Fruit fly (Drosophila melanogaster): ENCODE measurements around the gene spartin.

The spartin gene

dm6 chr3R:4667399-4668201 is 13.0 kb downstream of the spartin start (continued):
- TF ChIP-seq CG6792 (GFP tag; optimal IDR thresholded peaks at IDR 0.05), result peak; percentile 3
- TF ChIP-seq Hr39 (GFP tag; optimal IDR thresholded peaks at IDR 0.05), result peak; percentile 59
- TF ChIP-seq CG3919 (GFP tag; optimal IDR thresholded peaks at IDR 0.05), result peak; percentile 62
- peak; percentile 86 for TF ChIP-seq CG32006 (GFP tag; optimal IDR thresholded peaks at IDR 0.05)
- peak; percentile 76 for TF ChIP-seq topi (GFP tag; optimal IDR thresholded peaks at IDR 0.05)
- peak; percentile 71 for TF ChIP-seq CG4318 (GFP tag; optimal IDR thresholded peaks at IDR 0.05)
- peak; percentile 65 for TF ChIP-seq CG6276 (GFP tag; optimal IDR thresholded peaks at IDR 0.05)
- TF ChIP-seq Eip93F (GFP tag; optimal IDR thresholded peaks at IDR 0.05), result no peak
- peak; percentile 61 for TF ChIP-seq achi (GFP tag; optimal IDR thresholded peaks at IDR 0.05)
- no peak for TF ChIP-seq CG7368 (GFP tag; optimal IDR thresholded peaks at IDR 0.05)
- peak; percentile 54 for TF ChIP-seq CG34406 (GFP tag; optimal IDR thresholded peaks at IDR 0.05)
- TF ChIP-seq Sox15 (GFP tag; optimal IDR thresholded peaks at IDR 0.05), result peak; percentile 42
- no peak for TF ChIP-seq CG6163 (GFP tag; IDR thresholded peaks at IDR 0.05)
- peak; percentile 35 for TF ChIP-seq dac (GFP tag; optimal IDR thresholded peaks at IDR 0.05)
- TF ChIP-seq CG6854 (GFP tag; optimal IDR thresholded peaks at IDR 0.05), result peak; percentile 45
- TF ChIP-seq eg (GFP tag; IDR thresholded peaks at IDR 0.05), result 0 out of 3 replicates have a peak, but pooled peaks have one; percentile 21
- no peak for TF ChIP-seq CG11294 (GFP tag; IDR thresholded peaks at IDR 0.05)
- TF ChIP-seq CG31627 (GFP tag; optimal IDR thresholded peaks at IDR 0.05), result peak; percentile 64
- TF ChIP-seq fkh (GFP tag; optimal IDR thresholded peaks at IDR 0.05), result no peak
- peak; percentile 62 for TF ChIP-seq Sox14 (GFP tag; optimal IDR thresholded peaks at IDR 0.05)
- peak; percentile 41 for TF ChIP-seq Blimp-1 (GFP tag; optimal IDR thresholded peaks at IDR 0.05)
- peak; percentile 66 for TF ChIP-seq Eip75B (GFP tag; optimal IDR thresholded peaks at IDR 0.05)
- peak; percentile 57 for TF ChIP-seq Ets21C (GFP tag; optimal IDR thresholded peaks at IDR 0.05)
- no peak for TF ChIP-seq Gug (GFP tag; IDR thresholded peaks at IDR 0.05)

- no peak for TF ChIP-seq CG15336 (GFP tag; IDR thresholded peaks at IDR 0.05)
- TF ChIP-seq dsx (GFP tag; optimal IDR thresholded peaks at IDR 0.05; ENCODE audit: poor library complexity, severe bottlenecking), result peak; percentile 22
- TF ChIP-seq dac (GFP tag; optimal IDR thresholded peaks at IDR 0.05), result no peak
Measured at dm6 chr3R:4676981-4677665, 22.5 kb downstream of the spartin start.

dm6 chr3R:4678362-4678761 is 23.8 kb downstream of the spartin start:
- TF ChIP-seq CG9139 (GFP tag; optimal IDR thresholded peaks at IDR 0.05) (no peak), achi (GFP tag; optimal IDR thresholded peaks at IDR 0.05) (no peak), CG32006 (GFP tag; optimal IDR thresholded peaks at IDR 0.05) (no peak)

dm6 chr3R:4684811-4685210 is 30.2 kb downstream of the spartin start:
- TF ChIP-seq CG3919 (GFP tag; optimal IDR thresholded peaks at IDR 0.05) (peak; percentile 19), eg (GFP tag; IDR thresholded peaks at IDR 0.05) (0 out of 3 replicates have a peak, but pooled peaks have one; percentile 27)

- TF ChIP-seq ss (GFP tag; optimal IDR thresholded peaks at IDR 0.05) (no peak), Eip75B (GFP tag; optimal IDR thresholded peaks at IDR 0.05) (peak; percentile 64), CG32006 (GFP tag; optimal IDR thresholded peaks at IDR 0.05) (peak; percentile 74), CG15336 (GFP tag; IDR thresholded peaks at IDR 0.05) (peak; percentile 68), Hr39 (GFP tag; optimal IDR thresholded peaks at IDR 0.05) (peak; percentile 25), CG11294 (GFP tag; IDR thresholded peaks at IDR 0.05) (peak; percentile 45; the same call in 1 of the 2 replicates), CG11762 (GFP tag; optimal IDR thresholded peaks at IDR 0.05; ENCODE audit: insufficient read depth) (peak; percentile 42), fd85E (GFP tag; optimal IDR thresholded peaks at IDR 0.05) (no peak), topi (GFP tag; optimal IDR thresholded peaks at IDR 0.05) (peak; percentile 10), CG8119 (GFP tag; IDR thresholded peaks at IDR 0.05) (peak; percentile 69), CG8319 (GFP tag; optimal IDR thresholded peaks at IDR 0.05) (peak; percentile 5), cyc (GFP tag; optimal IDR thresholded peaks at IDR 0.05) (peak; percentile 32), dsx (GFP tag; optimal IDR thresholded peaks at IDR 0.05; ENCODE audit: poor library complexity, severe bottlenecking) (no peak), CG6276 (GFP tag; optimal IDR thresholded peaks at IDR 0.05) (peak; percentile 45), CG3919 (GFP tag; optimal IDR thresholded peaks at IDR 0.05) (peak; percentile 64), Sox14 (GFP tag; optimal IDR thresholded peaks at IDR 0.05) (peak; percentile 67), Lpt (GFP tag; optimal IDR thresholded peaks at IDR 0.05) (peak; percentile 60), CG11902 (GFP tag; optimal IDR thresholded peaks at IDR 0.05) (no peak), esn (GFP tag; optimal IDR thresholded peaks at IDR 0.05) (peak; percentile 28), net (GFP tag; optimal IDR thresholded peaks at IDR 0.05) (peak; percentile 36), CG4318 (GFP tag; optimal IDR thresholded peaks at IDR 0.05) (peak; percentile 44), svp (GFP tag) (no peak), CG10669 (GFP tag; optimal IDR thresholded peaks at IDR 0.05) (no peak), CG6163 (GFP tag; IDR thresholded peaks at IDR 0.05) (no peak)
Measured at dm6 chr3R:4687207-4687606, 32.6 kb downstream of the spartin start.
